Worm (Caenorhabditis elegans) whole organism, L4 larva: ENCODE data around the gene tbc-18.

Experiments used
- F44E2.7 ChIP-seq: fragments of 200-800 bp; sonication (Bioruptor generic); IDR thresholded peaks from 2 replicates; pipeline ENCODE4 v2.1.2; 2022; ENCODE audit warnings: missing genetic modification characterization, missing compliant biosample characterization
- F49E8.2 ChIP-seq: sonication (generic microtip); optimal IDR thresholded peaks from 2 replicates; lab custom pipeline; 2016; ENCODE audit warnings: missing compliant biosample characterization, mild to moderate bottlenecking, missing genetic modification characterization, borderline replicate concordance
- T20F7.1 ChIP-seq: fragments of 200-800 bp; sonication (Bioruptor generic); optimal IDR thresholded peaks from 2 replicates; lab custom pipeline; 2018; ENCODE audit warnings: mild to moderate bottlenecking, missing genetic modification characterization, missing compliant biosample characterization
- T26A8.4 ChIP-seq: fragments of 200-800 bp; sonication (Bioruptor generic); IDR thresholded peaks from 2 replicates; pipeline ENCODE4 v1.3.6; 2022; ENCODE audit warnings: missing genetic modification characterization, missing compliant biosample characterization
- Y5F2A.4 ChIP-seq: fragments of 200-800 bp; sonication (Bioruptor generic); optimal IDR thresholded peaks from 2 replicates; lab custom pipeline; 2018; ENCODE audit warnings: mild to moderate bottlenecking, missing genetic modification characterization, missing compliant biosample characterization
- Y75B8A.6 ChIP-seq: fragments of 200-800 bp; sonication (Bioruptor generic); IDR thresholded peaks from 2 replicates; pipeline ENCODE4 v1.3.6; 2022; ENCODE audit warnings: missing genetic modification reagents, missing genetic modification characterization, missing compliant biosample characterization
- ZK337.2 ChIP-seq: fragments of 200-800 bp; sonication (Bioruptor generic); IDR thresholded peaks from 2 replicates; pipeline ENCODE4 v1.3.6; 2022; ENCODE audit warnings: missing genetic modification reagents, missing genetic modification characterization, missing compliant biosample characterization
- aha-1 ChIP-seq: fragments of 150-350 bp; peaks from one replicate; lab custom pipeline; 2014; ENCODE audit warnings: missing biosample characterization, missing genetic modification characterization
- aly-2 ChIP-seq: sonication (generic microtip); optimal IDR thresholded peaks from 2 replicates; lab custom pipeline; 2018; ENCODE audit warnings: missing biosample characterization, missing genetic modification characterization
- arid-1 ChIP-seq: fragments of 200-800 bp; sonication (Bioruptor generic); conservative IDR thresholded peaks from 2 replicates; pipeline ENCODE4 v1.3.6; 2022; ENCODE audit warnings: missing genetic modification reagents, missing genetic modification characterization, missing compliant biosample characterization
- ceh-20 ChIP-seq: fragments of 200-800 bp; sonication (Bioruptor generic); IDR thresholded peaks from 2 replicates; pipeline ENCODE4 v1.3.6; 2022; ENCODE audit warnings: missing genetic modification reagents, missing genetic modification characterization, missing compliant biosample characterization
- ceh-28 ChIP-seq: fragments of 150-350 bp; optimal IDR thresholded peaks from 2 replicates; lab custom pipeline; 2014; ENCODE audit warnings: missing biosample characterization, missing genetic modification reagents, missing genetic modification characterization
- ceh-82 ChIP-seq: sonication (generic microtip); optimal IDR thresholded peaks from 2 replicates; lab custom pipeline; 2017; ENCODE audit warnings: missing biosample characterization, missing genetic modification characterization
- ces-1 ChIP-seq: fragments of 150-350 bp; sonication (generic microtip); optimal IDR thresholded peaks from 4 replicates; lab custom pipeline; 2014; ENCODE audit warnings: missing biosample characterization, missing genetic modification reagents, missing genetic modification characterization
- daf-12 ChIP-seq: fragments of 150-350 bp; optimal IDR thresholded peaks from 2 replicates; lab custom pipeline; 2014; ENCODE audit warnings: missing biosample characterization, missing genetic modification reagents, missing genetic modification characterization
- daf-19 ChIP-seq: fragments of 200-800 bp; sonication (Bioruptor generic); conservative IDR thresholded peaks from 2 replicates; pipeline ENCODE4 v1.3.6; 2022; ENCODE audit warnings: missing genetic modification characterization, missing compliant biosample characterization
- dmd-6 ChIP-seq: fragments of 200-800 bp; sonication (Bioruptor generic); IDR thresholded peaks from 2 replicates; pipeline ENCODE4 v1.3.6; 2022; ENCODE audit warnings: missing genetic modification reagents, missing genetic modification characterization, missing compliant biosample characterization
- dpl-1 ChIP-seq: fragments of 150-350 bp; optimal IDR thresholded peaks from 2 replicates; lab custom pipeline; 2014; ENCODE audit warnings: missing biosample characterization, missing genetic modification reagents, missing genetic modification characterization
- dve-1 ChIP-seq: sonication (generic microtip); optimal IDR thresholded peaks from 2 replicates; lab custom pipeline; 2017; ENCODE audit warnings: antibody characterized with exemption, mild to moderate bottlenecking, missing genetic modification characterization, missing compliant biosample characterization; ENCODE audit not compliant: insufficient read depth
- egl-27 ChIP-seq: sonication (generic microtip); optimal IDR thresholded peaks from 3 replicates; lab custom pipeline; 2017; ENCODE audit warnings: missing biosample characterization, missing genetic modification reagents, missing genetic modification characterization
- egl-43 ChIP-seq: fragments of 200-800 bp; sonication (Bioruptor generic); IDR thresholded peaks from 2 replicates; pipeline ENCODE4 v1.3.6; 2022; ENCODE audit warnings: missing genetic modification reagents, missing genetic modification characterization, missing compliant biosample characterization
- fos-1 ChIP-seq: fragments of 150-350 bp; optimal IDR thresholded peaks from 2 replicates; lab custom pipeline; 2014; ENCODE audit warnings: missing biosample characterization, missing genetic modification characterization
- hif-1 ChIP-seq, 2 experiments: sonication (generic microtip); optimal IDR thresholded peaks; 2 replicates each; lab custom pipeline; 2016 to 2017; ENCODE audit warnings: missing compliant biosample characterization in 2 of 2, missing genetic modification characterization in 2 of 2, missing genetic modification reagents in 2 of 2, missing genotype in 2 of 2, mild to moderate bottlenecking in 1 of 2
- hlh-11 ChIP-seq: fragments of 200-800 bp; sonication (Bioruptor generic); optimal IDR thresholded peaks from 2 replicates; lab custom pipeline; 2018; ENCODE audit warnings: mild to moderate bottlenecking, missing genetic modification characterization, missing compliant biosample characterization
- hlh-30 ChIP-seq: sonication (generic microtip); optimal IDR thresholded peaks from 2 replicates; lab custom pipeline; 2017; ENCODE audit warnings: antibody characterized with exemption, mild to moderate bottlenecking, missing genetic modification characterization, missing compliant biosample characterization; ENCODE audit not compliant: insufficient read depth
- lim-7 ChIP-seq: fragments of 200-800 bp; sonication (Bioruptor generic); IDR thresholded peaks from 2 replicates; pipeline ENCODE4 v1.3.6; 2022; ENCODE audit warnings: missing genetic modification characterization, missing compliant biosample characterization
- lin-13 ChIP-seq: fragments of 150-350 bp; optimal IDR thresholded peaks from 2 replicates; lab custom pipeline; 2014; ENCODE audit warnings: missing biosample characterization, missing genetic modification reagents, missing genetic modification characterization
- lin-38 ChIP-seq: fragments of 200-800 bp; sonication (Bioruptor generic); IDR thresholded peaks from 2 replicates; pipeline ENCODE4 v1.3.6; 2022; ENCODE audit warnings: missing genetic modification reagents, missing genetic modification characterization, missing compliant biosample characterization
- lin-39 ChIP-seq: fragments of 150-350 bp; optimal IDR thresholded peaks from 2 replicates; lab custom pipeline; 2014; ENCODE audit warnings: missing biosample characterization, missing genetic modification reagents, missing genetic modification characterization
- lir-3 ChIP-seq: sonication (generic microtip); optimal IDR thresholded peaks from 2 replicates; lab custom pipeline; 2016; ENCODE audit warnings: mild to moderate bottlenecking, missing genetic modification characterization, missing compliant biosample characterization
- lsy-2 ChIP-seq, 2 experiments: fragments of 150-350 bp in 1 of 2; sonication (generic microtip) in 1 of 2; optimal IDR thresholded peaks; 2 replicates each; lab custom pipeline; 2014 to 2017; ENCODE audit warnings: missing biosample characterization in 2 of 2, missing genetic modification characterization in 2 of 2
- madf-5 ChIP-seq, 2 experiments: fragments of 200-800 bp; sonication (Bioruptor generic); IDR thresholded peaks; 2 replicates each; pipeline ENCODE4 v1.3.6; 2022; ENCODE audit warnings: missing compliant biosample characterization in 2 of 2, missing genetic modification characterization in 2 of 2
- mdl-1 ChIP-seq, 2 experiments: fragments of 150-350 bp in 1 of 2; sonication (generic microtip) in 1 of 2; optimal IDR thresholded peaks; 2 replicates each; lab custom pipeline; 2014 to 2017; ENCODE audit warnings: missing biosample characterization in 2 of 2, missing genetic modification characterization in 2 of 2
- mep-1 ChIP-seq: fragments of 150-350 bp; sonication (generic microtip); optimal IDR thresholded peaks from 3 replicates; lab custom pipeline; 2014; ENCODE audit warnings: missing biosample characterization, missing genetic modification characterization
- nhr-10 ChIP-seq: fragments of 150-350 bp; optimal IDR thresholded peaks from 2 replicates; lab custom pipeline; 2014; ENCODE audit warnings: missing biosample characterization, missing genetic modification characterization
- nhr-11 ChIP-seq: fragments of 150-350 bp; optimal IDR thresholded peaks from 2 replicates; lab custom pipeline; 2014; ENCODE audit warnings: missing biosample characterization, missing genetic modification characterization
- nhr-28 ChIP-seq: fragments of 150-350 bp; optimal IDR thresholded peaks from 2 replicates; lab custom pipeline; 2014; ENCODE audit warnings: missing biosample characterization, missing genetic modification characterization
- nhr-48 ChIP-seq: sonication (generic microtip); optimal IDR thresholded peaks from 2 replicates; lab custom pipeline; 2016; ENCODE audit warnings: mild to moderate bottlenecking, missing genetic modification characterization, missing compliant biosample characterization
- nhr-77 ChIP-seq: fragments of 150-350 bp; optimal IDR thresholded peaks from 2 replicates; lab custom pipeline; 2014; ENCODE audit warnings: missing biosample characterization, missing genetic modification characterization
- php-3 ChIP-seq: fragments of 200-800 bp; sonication (Bioruptor generic); IDR thresholded peaks from 2 replicates; pipeline ENCODE4 v1.3.6; 2022; ENCODE audit warnings: missing genetic modification reagents, missing genetic modification characterization, missing compliant biosample characterization
- rbr-2 ChIP-seq: sonication (generic microtip); optimal IDR thresholded peaks from 2 replicates; lab custom pipeline; 2016; ENCODE audit warnings: missing genotype, missing genetic modification characterization, missing compliant biosample characterization
- saeg-2 ChIP-seq: fragments of 200-800 bp; sonication (Bioruptor generic); IDR thresholded peaks from 2 replicates; pipeline ENCODE4 v1.3.6; 2022; ENCODE audit warnings: missing genetic modification reagents, missing genetic modification characterization, missing compliant biosample characterization
- sdz-12 ChIP-seq: fragments of 200-800 bp; sonication (Bioruptor generic); optimal IDR thresholded peaks from 2 replicates; lab custom pipeline; 2018; ENCODE audit warnings: mild to moderate bottlenecking, missing genetic modification characterization, missing compliant biosample characterization
- set-16 ChIP-seq: fragments of 200-800 bp; sonication (Bioruptor generic); IDR thresholded peaks from 2 replicates; pipeline ENCODE4 v1.3.6; 2022; ENCODE audit warnings: missing genetic modification reagents, missing genetic modification characterization, missing compliant biosample characterization
- skn-1 ChIP-seq: fragments of 150-350 bp; optimal IDR thresholded peaks from 2 replicates; lab custom pipeline; 2014; ENCODE audit warnings: missing biosample characterization, missing genetic modification characterization
- spr-3 ChIP-seq: fragments of 200-800 bp; sonication (Bioruptor generic); optimal IDR thresholded peaks from 2 replicates; lab custom pipeline; 2018; ENCODE audit warnings: mild to moderate bottlenecking, missing genetic modification characterization, missing compliant biosample characterization
- unc-130 ChIP-seq: sonication (generic microtip); optimal IDR thresholded peaks from 2 replicates; lab custom pipeline; 2016; ENCODE audit warnings: missing genetic modification reagents, missing genetic modification characterization, missing compliant biosample characterization
- unc-62 ChIP-seq, 3 experiments: fragments of 150-350 bp in 1 of 3; sonication (generic microtip); optimal IDR thresholded peaks in 2 of 3; peaks in 1 of 3; 1 replicate in 1 of 3; 2 replicates in 2 of 3; lab custom pipeline; 2014 to 2017; ENCODE audit warnings: missing biosample characterization in 3 of 3, missing genetic modification characterization in 3 of 3, missing genetic modification reagents in 3 of 3, missing genotype in 1 of 3
- zag-1 ChIP-seq: fragments of 150-350 bp; optimal IDR thresholded peaks from 2 replicates; lab custom pipeline; 2014; ENCODE audit warnings: missing biosample characterization, missing genetic modification characterization
- zip-11 ChIP-seq: fragments of 200-800 bp; sonication (Bioruptor generic); IDR thresholded peaks from 2 replicates; pipeline ENCODE4 v1.3.6; 2022; ENCODE audit warnings: missing genetic modification characterization, missing compliant biosample characterization
- ztf-11 ChIP-seq: fragments of 150-350 bp; optimal IDR thresholded peaks from 2 replicates; lab custom pipeline; 2014; ENCODE audit warnings: missing biosample characterization, missing genetic modification characterization
- ztf-7 ChIP-seq: fragments of 150-350 bp; optimal IDR thresholded peaks from 2 replicates; lab custom pipeline; 2014; ENCODE audit warnings: missing biosample characterization, missing genetic modification characterization

Gene tbc-18

DNA sequence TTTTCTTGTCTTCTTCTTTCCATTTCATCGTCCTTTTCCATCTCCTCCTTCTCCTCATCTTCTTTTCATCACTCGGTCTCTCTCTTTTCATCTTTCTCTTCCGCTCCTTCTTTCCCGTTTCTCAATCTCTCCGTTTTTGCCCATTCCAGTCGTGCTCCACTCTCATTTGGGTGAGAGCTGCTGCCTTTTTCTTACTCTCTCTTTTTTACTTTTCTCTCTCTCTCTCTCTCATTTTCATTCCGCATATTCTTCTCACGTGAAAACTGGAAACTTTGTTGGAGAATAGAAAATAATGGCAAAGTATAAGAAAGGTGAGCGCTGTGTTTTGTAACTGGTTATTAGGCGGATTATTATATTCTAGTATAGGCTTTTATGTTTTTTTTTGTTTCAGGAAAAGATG, at the start of gene tbc-18:
Gene tbc-18 (plus strand): TSS at position 246 of the 400 bp plus-strand sequence.
- TF ChIP-seq hlh-11 (tag; lab: Kevin White, UChicago) = peak; percentile 21
- TF ChIP-seq php-3 (GFP tag; lab: Robert Waterston, UW) = no peak
- peak; percentile 61 for TF ChIP-seq hlh-30 (tag; lab: Kevin White, UChicago)
- TF ChIP-seq ZK337.2 (GFP tag; lab: Robert Waterston, UW) = no peak
- TF ChIP-seq ztf-11 (tag; lab: Kevin White, UChicago) = no peak
- TF ChIP-seq skn-1 (tag; lab: Kevin White, UChicago) = no peak
- TF ChIP-seq ces-1 (GFP tag; lab: Kevin White, UChicago) = peak; percentile 0
- TF ChIP-seq Y75B8A.6 (GFP tag; lab: Robert Waterston, UW) = no peak
- peak; percentile 38; the same call in 1 of the 2 replicates for TF ChIP-seq dmd-6 (GFP tag; lab: Robert Waterston, UW)
- no peak for TF ChIP-seq dpl-1 (GFP tag; lab: Kevin White, UChicago)
- TF ChIP-seq unc-130 (GFP tag; lab: Kevin White, UChicago) = no peak
- TF ChIP-seq mep-1 (tag; lab: Kevin White, UChicago) = peak; percentile 67
- no peak for TF ChIP-seq lin-39
- TF ChIP-seq egl-43 = no peak
- TF ChIP-seq aly-2 (tag; lab: Kevin White, UChicago) = no peak
- TF ChIP-seq mdl-1 (tag; optimal IDR thresholded peaks at IDR 0.05; lab: Kevin White, UChicago) = peak in 1 of 2 experiments; percentile 39
- TF ChIP-seq set-16 = no peak; the same call in 1 of the 2 replicates
- no peak for TF ChIP-seq nhr-10
- TF ChIP-seq unc-62 (GFP tag; optimal IDR thresholded peaks at IDR 0.05 in 1 of 2; lab: Kevin White, UChicago) = peak in 1 of 2 experiments; percentile 24
- TF ChIP-seq unc-62 (tag; optimal IDR thresholded peaks at IDR 0.05; lab: Kevin White, UChicago) = no peak
- TF ChIP-seq ceh-28 (tag; lab: Kevin White, UChicago) = no peak
- no peak for TF ChIP-seq nhr-28 (tag; lab: Kevin White, UChicago)
- no peak for TF ChIP-seq sdz-12 (GFP tag; lab: Kevin White, UChicago)
- TF ChIP-seq rbr-2 = peak; percentile 50
- TF ChIP-seq ceh-20 (GFP tag; lab: Robert Waterston, UW) = no peak
- TF ChIP-seq arid-1 (GFP tag; lab: Robert Waterston, UW) = 0 out of 2 replicates have a peak, but pooled peaks have one; percentile 22
- no peak for TF ChIP-seq daf-12 (tag; lab: Kevin White, UChicago)
- no peak for TF ChIP-seq saeg-2 (GFP tag; lab: Robert Waterston, UW)
- TF ChIP-seq egl-27 (tag; lab: Kevin White, UChicago) = no peak
- TF ChIP-seq Y5F2A.4 = no peak
- TF ChIP-seq madf-5 (GFP tag; IDR thresholded peaks at IDR 0.05; lab: Robert Waterston, UW) = no peak
- no peak for TF ChIP-seq nhr-77 (tag; lab: Kevin White, UChicago)
- no peak for TF ChIP-seq nhr-48 (tag; lab: Kevin White, UChicago)
- TF ChIP-seq T26A8.4 (GFP tag; lab: Robert Waterston, UW) = no peak
- no peak for TF ChIP-seq ceh-82
- no peak for TF ChIP-seq spr-3 (GFP tag; lab: Kevin White, UChicago)
- no peak for TF ChIP-seq nhr-11
- TF ChIP-seq daf-19 (GFP tag; lab: Robert Waterston, UW) = no peak
- no peak for TF ChIP-seq lim-7 (GFP tag; lab: Robert Waterston, UW)
- TF ChIP-seq zag-1 (tag; lab: Kevin White, UChicago) = no peak
- peak in 1 of 2 experiments; percentile 41 for TF ChIP-seq hif-1 (tag; optimal IDR thresholded peaks at IDR 0.05; lab: Kevin White, UChicago)
- TF ChIP-seq ztf-7 (tag; lab: Kevin White, UChicago) = no peak
- no peak for TF ChIP-seq T20F7.1 (GFP tag; lab: Kevin White, UChicago)
- TF ChIP-seq lsy-2 (tag; optimal IDR thresholded peaks at IDR 0.05; lab: Kevin White, UChicago) = peak in 1 of 2 experiments; percentile 51
- TF ChIP-seq zip-11 (GFP tag; lab: Robert Waterston, UW) = no peak
- TF ChIP-seq lir-3 (tag; lab: Kevin White, UChicago) = no peak
- no peak for TF ChIP-seq lin-13 (GFP tag; lab: Kevin White, UChicago)
- TF ChIP-seq fos-1 = no peak
- TF ChIP-seq F49E8.2 (tag; lab: Kevin White, UChicago) = no peak
- TF ChIP-seq F44E2.7 = no peak
- peak; percentile 79 for TF ChIP-seq aha-1
- TF ChIP-seq dve-1 (tag; lab: Kevin White, UChicago) = peak; percentile 27
- TF ChIP-seq lin-38 (GFP tag; lab: Robert Waterston, UW) = no peak
